Fruit fly (Drosophila melanogaster): ENCODE data around the gene Desi.
A peak's percentile ranks its signal among the peaks of the same experiment; 100 is the strongest.

Gene Desi

dm6 chr3R:10777274-10777673 is 2.1 kb upstream of the Desi start, which contains the start of the genes CG45076, CG45078 and fau:
Gene CG45076 (minus strand): TSS chr3R:10777374.
Gene CG45078 (minus strand): TSS chr3R:10777374.
Gene fau (minus strand): TSS chr3R:10777374.
- TF ChIP-seq CG7045 (GFP tag; optimal IDR thresholded peaks at IDR 0.05): no peak
- TF ChIP-seq Mnt (GFP tag; optimal IDR thresholded peaks at IDR 0.05): no peak
- TF ChIP-seq Hr96 (GFP tag; optimal IDR thresholded peaks at IDR 0.05): no peak
- no peak for TF ChIP-seq cic (GFP tag; optimal IDR thresholded peaks at IDR 0.05)
- TF ChIP-seq cnc (optimal IDR thresholded peaks at IDR 0.05): no peak
- TF ChIP-seq CG5204 (GFP tag; optimal IDR thresholded peaks at IDR 0.05): no peak
- no peak for TF ChIP-seq kay (GFP tag; ENCODE audit: borderline replicate concordance)
- no peak for TF ChIP-seq CG12768 (GFP tag; optimal IDR thresholded peaks at IDR 0.05)
- no peak for TF ChIP-seq CG7101 (tag; optimal IDR thresholded peaks at IDR 0.05)
- TF ChIP-seq ovo (GFP tag; optimal IDR thresholded peaks at IDR 0.05): no peak
- no peak for TF ChIP-seq Clk (GFP tag; optimal IDR thresholded peaks at IDR 0.05)
- TF ChIP-seq CG33017 (tag; optimal IDR thresholded peaks at IDR 0.05): no peak
- no peak for TF ChIP-seq CG11617 (GFP tag; optimal IDR thresholded peaks at IDR 0.05)
- TF ChIP-seq CG14711 (tag; optimal IDR thresholded peaks at IDR 0.05): no peak

dm6 chr3R:10778151-10778550 is 1.2 kb upstream of the Desi start:
- TF ChIP-seq CG5204 (GFP tag; optimal IDR thresholded peaks at IDR 0.05) (no peak), kay (GFP tag; ENCODE audit: borderline replicate concordance) (no peak), CG14711 (tag; optimal IDR thresholded peaks at IDR 0.05) (no peak), CG7101 (tag; optimal IDR thresholded peaks at IDR 0.05) (no peak), cic (GFP tag; optimal IDR thresholded peaks at IDR 0.05) (no peak), Clk (GFP tag; optimal IDR thresholded peaks at IDR 0.05) (no peak), CG11617 (GFP tag; optimal IDR thresholded peaks at IDR 0.05) (no peak), CG7045 (GFP tag; optimal IDR thresholded peaks at IDR 0.05) (no peak), bab1 (GFP tag; optimal IDR thresholded peaks at IDR 0.05) (no peak), cnc (optimal IDR thresholded peaks at IDR 0.05) (no peak), Mnt (GFP tag; optimal IDR thresholded peaks at IDR 0.05) (no peak), CG1620 (GFP tag; optimal IDR thresholded peaks at IDR 0.05) (no peak), pad (GFP tag; optimal IDR thresholded peaks at IDR 0.05) (no peak), tj (GFP tag; optimal IDR thresholded peaks at IDR 0.05) (no peak), Crg-1 (GFP tag; optimal IDR thresholded peaks at IDR 0.05) (no peak), Hr96 (GFP tag; optimal IDR thresholded peaks at IDR 0.05) (no peak), toe (GFP tag; optimal IDR thresholded peaks at IDR 0.05) (no peak), CG12768 (GFP tag; optimal IDR thresholded peaks at IDR 0.05) (no peak), ovo (GFP tag; optimal IDR thresholded peaks at IDR 0.05) (no peak)

dm6 chr3R:10780161-10780560 is 792 bp downstream of the Desi start:
- no peak for TF ChIP-seq Hr96 (GFP tag; optimal IDR thresholded peaks at IDR 0.05)
- no peak for TF ChIP-seq CG33017 (tag; optimal IDR thresholded peaks at IDR 0.05)
- no peak for TF ChIP-seq Mnt (GFP tag; optimal IDR thresholded peaks at IDR 0.05)
- TF ChIP-seq bab1 (GFP tag; optimal IDR thresholded peaks at IDR 0.05): no peak
- TF ChIP-seq CG11617 (GFP tag; optimal IDR thresholded peaks at IDR 0.05): no peak
- no peak for TF ChIP-seq cnc (optimal IDR thresholded peaks at IDR 0.05)
- TF ChIP-seq kay (GFP tag; ENCODE audit: borderline replicate concordance): no peak
- no peak for TF ChIP-seq CG12768 (GFP tag; optimal IDR thresholded peaks at IDR 0.05)
- no peak for TF ChIP-seq ovo (GFP tag; optimal IDR thresholded peaks at IDR 0.05)
- no peak for TF ChIP-seq tj (GFP tag; optimal IDR thresholded peaks at IDR 0.05)
- TF ChIP-seq CG5204 (GFP tag; optimal IDR thresholded peaks at IDR 0.05): no peak
- TF ChIP-seq CG7101 (tag; optimal IDR thresholded peaks at IDR 0.05): no peak
- TF ChIP-seq CG1620 (GFP tag; optimal IDR thresholded peaks at IDR 0.05): no peak
- no peak for TF ChIP-seq cic (GFP tag; optimal IDR thresholded peaks at IDR 0.05)
- TF ChIP-seq CG7045 (GFP tag; optimal IDR thresholded peaks at IDR 0.05): no peak
- TF ChIP-seq Crg-1 (GFP tag; optimal IDR thresholded peaks at IDR 0.05): no peak

- no peak for TF ChIP-seq pad (GFP tag; optimal IDR thresholded peaks at IDR 0.05)
- no peak for TF ChIP-seq bab1 (GFP tag; optimal IDR thresholded peaks at IDR 0.05)
- TF ChIP-seq CG7101 (tag; optimal IDR thresholded peaks at IDR 0.05): no peak
- TF ChIP-seq CG12768 (GFP tag; optimal IDR thresholded peaks at IDR 0.05): no peak
- no peak for TF ChIP-seq CG5204 (GFP tag; optimal IDR thresholded peaks at IDR 0.05)
- TF ChIP-seq CG33017 (tag; optimal IDR thresholded peaks at IDR 0.05): no peak
- TF ChIP-seq Crg-1 (GFP tag; optimal IDR thresholded peaks at IDR 0.05): no peak
- no peak for TF ChIP-seq toe (GFP tag; optimal IDR thresholded peaks at IDR 0.05)
- TF ChIP-seq CG11617 (GFP tag; optimal IDR thresholded peaks at IDR 0.05): no peak
- TF ChIP-seq CG14711 (tag; optimal IDR thresholded peaks at IDR 0.05): no peak
- TF ChIP-seq kay (GFP tag; ENCODE audit: borderline replicate concordance): no peak
- no peak for TF ChIP-seq cnc (optimal IDR thresholded peaks at IDR 0.05)
- no peak for TF ChIP-seq Clk (GFP tag; optimal IDR thresholded peaks at IDR 0.05)
- no peak for TF ChIP-seq Mnt (GFP tag; optimal IDR thresholded peaks at IDR 0.05)
- no peak for TF ChIP-seq CG7045 (GFP tag; optimal IDR thresholded peaks at IDR 0.05)
- no peak for TF ChIP-seq cic (GFP tag; optimal IDR thresholded peaks at IDR 0.05)
These were observed 2.8 kb downstream of the Desi start, which contains the start of gene CG42633 for dm6 chr3R:10782167-10782566. Gene CG42633 (minus strand): TSS chr3R:10782267.

- TF ChIP-seq Clk (GFP tag; optimal IDR thresholded peaks at IDR 0.05) (peak; percentile 28), CG7045 (GFP tag; optimal IDR thresholded peaks at IDR 0.05) (peak; percentile 71), cic (GFP tag; optimal IDR thresholded peaks at IDR 0.05) (no peak), CG1620 (GFP tag; optimal IDR thresholded peaks at IDR 0.05) (peak; percentile 73), CG5204 (GFP tag; optimal IDR thresholded peaks at IDR 0.05) (peak; percentile 57), pad (GFP tag; optimal IDR thresholded peaks at IDR 0.05) (peak; percentile 60), Mnt (GFP tag; optimal IDR thresholded peaks at IDR 0.05) (peak; percentile 69), toe (GFP tag; optimal IDR thresholded peaks at IDR 0.05) (peak; percentile 85), Hr96 (GFP tag; optimal IDR thresholded peaks at IDR 0.05) (no peak), ovo (GFP tag; optimal IDR thresholded peaks at IDR 0.05) (peak; percentile 59), CG12768 (GFP tag; optimal IDR thresholded peaks at IDR 0.05) (peak; percentile 62), Crg-1 (GFP tag; optimal IDR thresholded peaks at IDR 0.05) (peak; percentile 56), CG33017 (tag; optimal IDR thresholded peaks at IDR 0.05) (peak; percentile 13), cnc (optimal IDR thresholded peaks at IDR 0.05) (no peak), CG11617 (GFP tag; optimal IDR thresholded peaks at IDR 0.05) (peak; percentile 71), CG14711 (tag; optimal IDR thresholded peaks at IDR 0.05) (peak; percentile 71), CG7101 (tag; optimal IDR thresholded peaks at IDR 0.05) (peak; percentile 73), tj (GFP tag; optimal IDR thresholded peaks at IDR 0.05) (peak; percentile 71), kay (GFP tag; ENCODE audit: borderline replicate concordance) (peak; percentile 75), bab1 (GFP tag; optimal IDR thresholded peaks at IDR 0.05) (peak; percentile 77)
These were observed 4.7 kb downstream of the Desi start, which contains the start of the genes mRpL37 and Rbp1 for dm6 chr3R:10784058-10784499. Gene mRpL37 (minus strand): TSS chr3R:10784092. Gene Rbp1 (plus strand): TSS chr3R:10784383.
